Fruit fly (Drosophila melanogaster) S2 (cell line): Measurements from ENCODE around the gene CG2656.

Source experiments
- CG8478 ChIP-seq: fragments of >200 bp; optimal IDR thresholded peaks from 2 replicates; lab custom pipeline; 2018
- CTCF ChIP-seq, 2 experiments: fragments of >200 bp; optimal IDR thresholded peaks; 2 replicates each; lab custom pipeline; 2018

DNA sequence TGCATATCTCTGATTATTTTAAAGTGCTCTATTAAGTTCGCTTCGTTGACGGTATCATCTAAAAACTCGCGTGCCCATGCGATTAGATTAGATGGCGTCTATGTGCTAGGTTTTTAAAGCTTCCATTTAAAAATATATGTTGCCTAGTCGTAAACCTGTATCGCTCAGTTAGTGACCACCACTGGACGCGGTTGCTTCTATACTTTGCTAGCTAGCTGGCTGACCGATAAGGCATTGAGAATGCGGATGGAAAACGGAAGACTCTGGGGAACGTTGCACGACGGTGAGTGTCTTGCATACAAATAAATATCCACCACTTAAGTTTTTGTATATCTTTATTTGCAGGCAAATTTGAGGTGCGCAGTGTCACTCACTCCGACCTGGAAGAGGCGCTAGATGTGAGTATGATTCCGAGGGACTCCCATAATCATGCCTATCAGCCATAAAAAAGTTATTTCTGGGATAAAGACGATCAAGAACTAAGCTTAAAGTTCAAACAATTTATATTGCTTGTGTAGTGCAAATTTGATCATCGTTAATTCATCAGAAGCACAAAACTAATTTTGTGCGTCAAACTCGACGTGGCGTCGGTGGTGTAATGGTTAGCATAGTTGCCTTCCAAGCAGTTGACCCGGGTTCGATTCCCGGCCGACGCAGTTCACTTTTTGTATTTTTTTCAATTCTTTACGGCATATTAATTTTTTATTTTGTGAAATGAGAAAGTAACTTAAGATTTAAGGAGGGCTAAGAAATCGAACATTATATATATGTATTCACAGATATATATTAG, 15.0 kb upstream of the CG2656 start, which contains the start of gene CG31248:
- TF ChIP-seq CG8478 (lab: Kevin White, UChicago) = no peak
- no peak for TF ChIP-seq CTCF (optimal IDR thresholded peaks at IDR 0.05; lab: Kevin White, UChicago)
